Worm (Caenorhabditis elegans) whole organism, L1 larva: Measurements from ENCODE around the gene Y39A1C.1.

Source experiments
- C04F5.9 ChIP-seq: sonication (generic microtip); optimal IDR thresholded peaks from 2 replicates; lab custom pipeline; 2016; ENCODE audit warnings: missing genetic modification characterization, missing compliant biosample characterization
- C34B4.2 ChIP-seq: sonication (generic microtip); optimal IDR thresholded peaks from 2 replicates; lab custom pipeline; 2017; ENCODE audit warnings: mild to moderate bottlenecking, missing genetic modification characterization, missing compliant biosample characterization
- Y116A8C.19 ChIP-seq: sonication (generic microtip); optimal IDR thresholded peaks from 2 replicates; lab custom pipeline; 2016; ENCODE audit warnings: missing compliant biosample characterization, missing genetic modification characterization, borderline replicate concordance
- aha-1 ChIP-seq: fragments of 150-350 bp; optimal IDR thresholded peaks from 2 replicates; lab custom pipeline; 2014; ENCODE audit warnings: missing biosample characterization, missing genetic modification characterization
- alr-1 ChIP-seq: fragments of 200-800 bp; sonication (Bioruptor generic); optimal IDR thresholded peaks from 2 replicates; lab custom pipeline; 2018; ENCODE audit warnings: borderline replicate concordance, mild to moderate bottlenecking, missing genetic modification characterization, missing compliant biosample characterization
- aly-2 ChIP-seq: fragments of 150-350 bp; optimal IDR thresholded peaks from 2 replicates; lab custom pipeline; 2014; ENCODE audit warnings: missing biosample characterization, missing genetic modification characterization
- ama-1 ChIP-seq: fragments of 150-350 bp; optimal IDR thresholded peaks from 2 replicates; lab custom pipeline; 2014
- ceh-63 ChIP-seq: fragments of 200-800 bp; sonication (Bioruptor generic); optimal IDR thresholded peaks from 2 replicates; lab custom pipeline; 2018; ENCODE audit warnings: mild to moderate bottlenecking, missing genetic modification characterization, missing compliant biosample characterization
- ceh-82 ChIP-seq, 3 experiments: fragments of 150-350 bp in 1 of 3; sonication (generic microtip) in 2 of 3; optimal IDR thresholded peaks; 2 replicates each; lab custom pipeline; 2014 to 2017; ENCODE audit warnings: missing biosample characterization in 3 of 3, missing genetic modification characterization in 3 of 3
- ceh-88 ChIP-seq: fragments of 200-800 bp; sonication (Bioruptor generic); IDR thresholded peaks from 2 replicates; pipeline ENCODE4 v1.3.6; 2022; ENCODE audit warnings: missing genetic modification characterization, missing compliant biosample characterization
- ces-1 ChIP-seq: fragments of 150-350 bp; optimal IDR thresholded peaks from 2 replicates; lab custom pipeline; 2014; ENCODE audit warnings: missing biosample characterization, missing genetic modification reagents, missing genetic modification characterization
- dpl-1 ChIP-seq, 3 experiments: fragments of 150-350 bp in 2 of 3; sonication (generic microtip) in 1 of 3; optimal IDR thresholded peaks; 2 replicates each; lab custom pipeline; 2014 to 2017; ENCODE audit warnings: missing biosample characterization in 3 of 3, missing genetic modification characterization in 3 of 3, missing genetic modification reagents in 3 of 3
- dsc-1 ChIP-seq: sonication (generic microtip); optimal IDR thresholded peaks from 2 replicates; lab custom pipeline; 2016; ENCODE audit warnings: mild to moderate bottlenecking, missing genetic modification characterization, missing compliant biosample characterization
- efl-1 ChIP-seq, 4 experiments: fragments of 150-350 bp; optimal IDR thresholded peaks in 3 of 4; peaks in 1 of 4; 1 replicate in 1 of 4; 2 replicates in 3 of 4; lab custom pipeline; 2014; ENCODE audit warnings: missing biosample characterization in 2 of 4, missing genetic modification characterization in 2 of 4, missing genetic modification reagents in 2 of 4
- efl-3 ChIP-seq: fragments of 200-800 bp; sonication (Bioruptor generic); optimal IDR thresholded peaks from 2 replicates; lab custom pipeline; 2018; ENCODE audit warnings: mild to moderate bottlenecking, missing genetic modification characterization, missing compliant biosample characterization
- elt-2 ChIP-seq: sonication (generic microtip); optimal IDR thresholded peaks from 2 replicates; lab custom pipeline; 2016; ENCODE audit warnings: missing genetic modification characterization, mild to moderate bottlenecking, inconsistent platforms, missing compliant biosample characterization, missing genetic modification reagents
- elt-3 ChIP-seq, 6 experiments: fragments of 150-350 bp in 1 of 6; sonication (generic microtip); optimal IDR thresholded peaks; 2 replicates each; lab custom pipeline; 2017 to 2018; ENCODE audit warnings: missing biosample characterization in 6 of 6, missing genetic modification characterization in 6 of 6, inconsistent platforms in 1 of 6
- ets-5 ChIP-seq: fragments of 200-800 bp; sonication (Bioruptor generic); IDR thresholded peaks from 2 replicates; pipeline ENCODE4 v1.3.6; 2022; ENCODE audit warnings: missing genetic modification characterization, missing compliant biosample characterization
- fkh-10 ChIP-seq: sonication (generic microtip); optimal IDR thresholded peaks from 2 replicates; lab custom pipeline; 2017; ENCODE audit warnings: missing biosample characterization, missing genetic modification reagents, missing genetic modification characterization
- fkh-4 ChIP-seq: sonication (generic microtip); optimal IDR thresholded peaks from 2 replicates; lab custom pipeline; 2016; ENCODE audit warnings: missing compliant biosample characterization, missing genetic modification characterization, borderline replicate concordance
- fkh-8 ChIP-seq: sonication (generic microtip); optimal IDR thresholded peaks from 2 replicates; lab custom pipeline; 2016; ENCODE audit warnings: mild to moderate bottlenecking, missing genetic modification characterization, missing compliant biosample characterization
- grh-1 ChIP-seq: fragments of 200-800 bp; sonication (Bioruptor generic); IDR thresholded peaks from 2 replicates; pipeline ENCODE4 v1.3.6; 2022; ENCODE audit warnings: missing genetic modification reagents, missing genetic modification characterization, missing compliant biosample characterization
- hlh-4 ChIP-seq: sonication (generic microtip); optimal IDR thresholded peaks from 2 replicates; lab custom pipeline; 2016; ENCODE audit warnings: mild to moderate bottlenecking, missing genetic modification characterization, missing compliant biosample characterization
- irx-1 ChIP-seq: sonication (generic microtip); optimal IDR thresholded peaks from 2 replicates; lab custom pipeline; 2016; ENCODE audit warnings: missing genetic modification characterization, missing compliant biosample characterization
- isw-1 ChIP-seq: fragments of 200-800 bp; sonication (Bioruptor generic); IDR thresholded peaks from 2 replicates; pipeline ENCODE4 v1.3.6; 2022; ENCODE audit warnings: missing genetic modification characterization, missing compliant biosample characterization
- jun-1 ChIP-seq: fragments of 150-350 bp; optimal IDR thresholded peaks from 2 replicates; lab custom pipeline; 2014; ENCODE audit warnings: missing biosample characterization, missing genetic modification reagents, missing genetic modification characterization
- lin-14 ChIP-seq: fragments of 200-800 bp; sonication (Bioruptor generic); optimal IDR thresholded peaks from 2 replicates; lab custom pipeline; 2018; ENCODE audit warnings: mild to moderate bottlenecking, missing genetic modification characterization, moderate library complexity, missing compliant biosample characterization
- lin-39 ChIP-seq: fragments of 150-350 bp; optimal IDR thresholded peaks from 2 replicates; lab custom pipeline; 2014; ENCODE audit warnings: missing biosample characterization, missing genetic modification reagents, missing genetic modification characterization
- lir-3 ChIP-seq: sonication (generic microtip); optimal IDR thresholded peaks from 2 replicates; lab custom pipeline; 2016; ENCODE audit warnings: mild to moderate bottlenecking, missing genetic modification characterization, moderate library complexity, missing compliant biosample characterization; ENCODE audit not compliant: poor library complexity
- lsy-2 ChIP-seq, 2 experiments: fragments of 150-350 bp; optimal IDR thresholded peaks; 2 replicates each; lab custom pipeline; 2014; ENCODE audit warnings: missing biosample characterization in 2 of 2, missing genetic modification characterization in 2 of 2
- mef-2 ChIP-seq: fragments of 150-350 bp; optimal IDR thresholded peaks from 2 replicates; lab custom pipeline; 2014; ENCODE audit warnings: missing biosample characterization, missing genetic modification characterization
- mep-1 ChIP-seq: fragments of 150-350 bp; optimal IDR thresholded peaks from 2 replicates; lab custom pipeline; 2014; ENCODE audit warnings: missing biosample characterization, missing genetic modification characterization
- nhr-237 ChIP-seq: fragments of 150-350 bp; optimal IDR thresholded peaks from 2 replicates; lab custom pipeline; 2014; ENCODE audit warnings: missing biosample characterization, missing genetic modification characterization
- nhr-28 ChIP-seq: fragments of 150-350 bp; optimal IDR thresholded peaks from 2 replicates; lab custom pipeline; 2014; ENCODE audit warnings: missing biosample characterization, missing genetic modification characterization
- nhr-76 ChIP-seq: sonication (generic microtip); optimal IDR thresholded peaks from 2 replicates; lab custom pipeline; 2017; ENCODE audit warnings: missing biosample characterization, missing genetic modification characterization
- nhr-77 ChIP-seq: fragments of 150-350 bp; optimal IDR thresholded peaks from 2 replicates; lab custom pipeline; 2014; ENCODE audit warnings: missing biosample characterization, missing genetic modification characterization
- nhr-84 ChIP-seq: sonication (generic microtip); optimal IDR thresholded peaks from 2 replicates; lab custom pipeline; 2017; ENCODE audit warnings: missing biosample characterization, missing genetic modification characterization
- nhr-85 ChIP-seq: sonication (generic microtip); peaks from one replicate; lab custom pipeline; 2016; ENCODE audit warnings: missing genetic modification characterization, inconsistent platforms, missing compliant biosample characterization
- nhr-90 ChIP-seq: sonication (generic microtip); optimal IDR thresholded peaks from 2 replicates; lab custom pipeline; 2016; ENCODE audit warnings: mild to moderate bottlenecking, missing genetic modification characterization, missing compliant biosample characterization; ENCODE audit not compliant: poor library complexity
- pqm-1 ChIP-seq: sonication (generic microtip); optimal IDR thresholded peaks from 3 replicates; lab custom pipeline; 2017; ENCODE audit warnings: missing biosample characterization, missing genetic modification characterization
- rnt-1 ChIP-seq: sonication (generic microtip); optimal IDR thresholded peaks from 2 replicates; lab custom pipeline; 2016; ENCODE audit warnings: mild to moderate bottlenecking, missing genetic modification characterization, moderate library complexity, missing compliant biosample characterization
- skn-1 ChIP-seq: fragments of 150-350 bp; optimal IDR thresholded peaks from 2 replicates; lab custom pipeline; 2014; ENCODE audit warnings: missing biosample characterization, missing genetic modification characterization
- snpc-4 ChIP-seq: fragments of 150-350 bp; optimal IDR thresholded peaks from 2 replicates; lab custom pipeline; 2014; ENCODE audit warnings: missing biosample characterization, missing genetic modification characterization
- snu-23 ChIP-seq: sonication (generic microtip); optimal IDR thresholded peaks from 2 replicates; lab custom pipeline; 2016; ENCODE audit warnings: missing genetic modification characterization, missing compliant biosample characterization
- sup-37 ChIP-seq: fragments of 200-800 bp; sonication (Bioruptor generic); optimal IDR thresholded peaks from 2 replicates; lab custom pipeline; 2018; ENCODE audit warnings: mild to moderate bottlenecking, missing genetic modification characterization, missing compliant biosample characterization
- swsn-7 ChIP-seq: sonication (generic microtip); optimal IDR thresholded peaks from 2 replicates; lab custom pipeline; 2016; ENCODE audit warnings: missing genetic modification characterization, missing compliant biosample characterization
- unc-130 ChIP-seq: fragments of 150-350 bp; optimal IDR thresholded peaks from 2 replicates; lab custom pipeline; 2017; ENCODE audit warnings: missing biosample characterization, missing genetic modification characterization, inconsistent platforms
- unc-86 ChIP-seq: sonication (generic microtip); optimal IDR thresholded peaks from 2 replicates; lab custom pipeline; 2016; ENCODE audit warnings: missing genetic modification characterization, missing compliant biosample characterization
- vab-15 ChIP-seq: sonication (generic microtip); optimal IDR thresholded peaks from 2 replicates; lab custom pipeline; 2017; ENCODE audit warnings: missing genotype, mild to moderate bottlenecking, missing genetic modification characterization, missing compliant biosample characterization
- ztf-11 ChIP-seq, 2 experiments: sonication (generic microtip); optimal IDR thresholded peaks; 2 replicates each; lab custom pipeline; 2016 to 2017; ENCODE audit warnings: missing genetic modification characterization in 2 of 2, missing biosample characterization in 1 of 2, missing compliant biosample characterization in 1 of 2
- ztf-4 ChIP-seq: fragments of 150-350 bp; optimal IDR thresholded peaks from 2 replicates; lab custom pipeline; 2014; ENCODE audit warnings: missing biosample characterization, missing genetic modification characterization

Y39A1C.1 gene

ce11 chrIII:10810837-10811814, 44.1 kb upstream of the Y39A1C.1 start (continued):
- TF ChIP-seq nhr-84 (tag; lab: Kevin White, UChicago) (no peak), dsc-1 (peak; percentile 21), nhr-28 (tag; lab: Kevin White, UChicago) (no peak), grh-1 (no peak), elt-3 (tag; optimal IDR thresholded peaks at IDR 0.05; lab: Kevin White, UChicago) (no peak), ama-1 (lab: Kevin White, UChicago) (no peak), Y116A8C.19 (tag; lab: Kevin White, UChicago) (no peak), dpl-1 (GFP tag; optimal IDR thresholded peaks at IDR 0.05; lab: Kevin White, UChicago) (no peak), nhr-90 (tag; lab: Kevin White, UChicago) (peak; percentile 22), swsn-7 (tag; lab: Kevin White, UChicago) (peak; percentile 29), hlh-4 (tag; lab: Kevin White, UChicago) (no peak), efl-1 (optimal IDR thresholded peaks at IDR 0.05; lab: Kevin White, UChicago) (peak in 1 of 2 experiments; percentile 42), efl-1 (GFP tag; optimal IDR thresholded peaks at IDR 0.05 in 1 of 2; lab: Kevin White, UChicago) (no peak), sup-37 (GFP tag; lab: Kevin White, UChicago) (no peak), irx-1 (no peak), nhr-85 (tag; lab: Kevin White, UChicago) (peak; percentile 20), ztf-4 (no peak), efl-3 (GFP tag; lab: Kevin White, UChicago) (no peak), unc-86 (tag; lab: Kevin White, UChicago) (peak; percentile 32), vab-15 (tag; lab: Kevin White, UChicago) (no peak), snu-23 (GFP tag; lab: Kevin White, UChicago) (peak; percentile 3), alr-1 (tag; lab: Kevin White, UChicago) (no peak), fkh-4 (tag; lab: Kevin White, UChicago) (no peak), aly-2 (tag; lab: Kevin White, UChicago) (no peak), lir-3 (tag; lab: Kevin White, UChicago) (peak; percentile 16), fkh-8 (tag; lab: Kevin White, UChicago) (no peak), mep-1 (tag; lab: Kevin White, UChicago) (no peak), ets-5 (GFP tag; lab: Robert Waterston, UW) (no peak), nhr-77 (no peak), fkh-10 (GFP tag; lab: Kevin White, UChicago) (no peak), pqm-1 (no peak), ceh-63 (no peak), ztf-11 (tag; optimal IDR thresholded peaks at IDR 0.05; lab: Kevin White, UChicago) (peak in 1 of 2 experiments; percentile 56), rnt-1 (tag; lab: Kevin White, UChicago) (peak; percentile 33), isw-1 (GFP tag; lab: Robert Waterston, UW) (no peak; the same call in 1 of the 2 replicates), aha-1 (tag; lab: Kevin White, UChicago) (no peak), skn-1 (no peak), unc-130 (no peak), lin-39 (no peak), ces-1 (GFP tag; lab: Kevin White, UChicago) (no peak), ceh-82 (tag; optimal IDR thresholded peaks at IDR 0.05; lab: Kevin White, UChicago) (no peak), C04F5.9 (tag; lab: Kevin White, UChicago) (no peak), nhr-237 (tag; lab: Kevin White, UChicago) (no peak), nhr-76 (tag; lab: Kevin White, UChicago) (no peak), C34B4.2 (tag; lab: Kevin White, UChicago) (no peak), lsy-2 (tag; optimal IDR thresholded peaks at IDR 0.05; lab: Kevin White, UChicago) (no peak), lin-14 (GFP tag; lab: Kevin White, UChicago) (no peak), ceh-88 (no peak), elt-2 (no peak), jun-1 (tag; lab: Kevin White, UChicago) (no peak), snpc-4 (tag; lab: Kevin White, UChicago) (no peak), mef-2 (tag; lab: Kevin White, UChicago) (no peak)
